Fruit fly (Drosophila melanogaster): ENCODE results near the gene Adk2.

dm6 chr3L:13022160-13022853 is at the start of gene Adk2:
- TF ChIP-seq CG8478 (optimal IDR thresholded peaks at IDR 0.05) = no peak
- TF ChIP-seq CTCF (optimal IDR thresholded peaks at IDR 0.05) = no peak
